5 worm cellular contexts compared by ENCODE assay signal in genomic region chrX:4017576-4018309, ce11.
TF ChIP-seq lines count a peak whose summit lies in the region.

No protein-coding gene starts in this region.

TF ChIP-seq in whole organism, L1 larva, 84 proteins besides CTCF, POLR2A, EP300 and RAD21:
- TF ChIP-seq efl-1 (optimal IDR thresholded peaks at IDR 0.05; lab: Kevin White, UChicago) (no peak), efl-1 (GFP tag; optimal IDR thresholded peaks at IDR 0.05 in 1 of 2; lab: Kevin White, UChicago) (peak in 1 of 2 experiments; percentile 51), fkh-4 (tag; optimal IDR thresholded peaks at IDR 0.05; lab: Kevin White, UChicago; ENCODE audit: borderline replicate concordance) (no peak), nhr-84 (tag; optimal IDR thresholded peaks at IDR 0.05; lab: Kevin White, UChicago) (no peak), elt-2 (tag; optimal IDR thresholded peaks at IDR 0.05; lab: Kevin White, UChicago) (no peak), lin-14 (GFP tag; optimal IDR thresholded peaks at IDR 0.05; lab: Kevin White, UChicago) (peak; percentile 78), ztf-4 (tag; optimal IDR thresholded peaks at IDR 0.05; lab: Kevin White, UChicago) (no peak), nhr-85 (tag; lab: Kevin White, UChicago) (no peak)

TF ChIP-seq in whole organism, L2 larva, 48 proteins besides CTCF, POLR2A, EP300 and RAD21:
- no peak for TF ChIP-seq unc-55 (GFP tag; optimal IDR thresholded peaks at IDR 0.05; lab: Kevin White, UChicago)
- peak; percentile 36 for TF ChIP-seq fos-1 (tag; optimal IDR thresholded peaks at IDR 0.05; lab: Kevin White, UChicago)
- TF ChIP-seq sem-4 (tag; optimal IDR thresholded peaks at IDR 0.05; lab: Kevin White, UChicago): no peak
- no peak for TF ChIP-seq skn-1 (tag; optimal IDR thresholded peaks at IDR 0.05; lab: Kevin White, UChicago)
- no peak for TF ChIP-seq nhr-23 (tag; optimal IDR thresholded peaks at IDR 0.05; lab: Kevin White, UChicago)
- TF ChIP-seq sma-9 (GFP tag; optimal IDR thresholded peaks at IDR 0.05; lab: Kevin White, UChicago): peak; percentile 23
- TF ChIP-seq sma-9 (tag; optimal IDR thresholded peaks at IDR 0.05; lab: Kevin White, UChicago): no peak
- TF ChIP-seq nhr-21 (tag; optimal IDR thresholded peaks at IDR 0.05; lab: Kevin White, UChicago): no peak
- no peak for TF ChIP-seq mbf-1 (tag; optimal IDR thresholded peaks at IDR 0.05; lab: Kevin White, UChicago)
- TF ChIP-seq elt-1 (tag; optimal IDR thresholded peaks at IDR 0.05; lab: Kevin White, UChicago): no peak
TF ChIP-seq in whole organism, L2 larva: peak in this region for 2.

TF ChIP-seq in whole organism, L3 larva, 47 proteins besides CTCF, POLR2A, EP300 and RAD21:
- peak; percentile 19 for TF ChIP-seq lin-39 (tag; optimal IDR thresholded peaks at IDR 0.05; lab: Kevin White, UChicago)
- peak; percentile 20 for TF ChIP-seq pqm-1 (tag; optimal IDR thresholded peaks at IDR 0.05; lab: Kevin White, UChicago)
- TF ChIP-seq elt-2 (tag; optimal IDR thresholded peaks at IDR 0.05; lab: Kevin White, UChicago): peak; percentile 17
- no peak for TF ChIP-seq nhr-77 (tag; optimal IDR thresholded peaks at IDR 0.05; lab: Kevin White, UChicago)
- peak; percentile 26 for TF ChIP-seq hmg-11 (tag; optimal IDR thresholded peaks at IDR 0.05; lab: Kevin White, UChicago)
- TF ChIP-seq ZK546.5 (tag; optimal IDR thresholded peaks at IDR 0.05; lab: Kevin White, UChicago): no peak

TF ChIP-seq in whole organism, L4 larva, 104 proteins besides CTCF, POLR2A, EP300 and RAD21 (continues in another document):
- TF ChIP-seq nhr-25 (tag; optimal IDR thresholded peaks at IDR 0.05; lab: Kevin White, UChicago; ENCODE audit: borderline replicate concordance, insufficient read depth) (no peak), fkh-10 (GFP tag; optimal IDR thresholded peaks at IDR 0.05; lab: Kevin White, UChicago) (no peak), daf-19 (GFP tag; conservative IDR thresholded peaks at IDR 0.05; lab: Robert Waterston, UW) (no peak), ztf-11 (tag; optimal IDR thresholded peaks at IDR 0.05; lab: Kevin White, UChicago) (no peak), zfp-3 (GFP tag; conservative IDR thresholded peaks at IDR 0.05; lab: Robert Waterston, UW) (no peak), ceh-44 (GFP tag; IDR thresholded peaks at IDR 0.05; lab: Robert Waterston, UW) (no peak), Y105C5A.15 (GFP tag; IDR thresholded peaks at IDR 0.05; lab: Robert Waterston, UW) (no peak), daf-16 (GFP tag; optimal IDR thresholded peaks at IDR 0.05; lab: Kevin White, UChicago) (no peak), daf-16 (tag; optimal IDR thresholded peaks at IDR 0.05; lab: Kevin White, UChicago) (peak; percentile 32), lir-3 (tag; optimal IDR thresholded peaks at IDR 0.05; lab: Kevin White, UChicago) (no peak), gei-8 (GFP tag; optimal IDR thresholded peaks at IDR 0.05; lab: Kevin White, UChicago) (no peak), nhr-111 (GFP tag; optimal IDR thresholded peaks at IDR 0.05; lab: Kevin White, UChicago) (no peak), ZK337.2 (GFP tag; IDR thresholded peaks at IDR 0.05; lab: Robert Waterston, UW) (no peak), ctbp-1 (GFP tag; IDR thresholded peaks at IDR 0.05; lab: Robert Waterston, UW) (0 out of 2 replicates have a peak, but pooled peaks have one; percentile 33), egl-43 (GFP tag; IDR thresholded peaks at IDR 0.05; lab: Robert Waterston, UW) (peak; percentile 64; the same call in 1 of the 2 replicates), unc-62 (GFP tag; optimal IDR thresholded peaks at IDR 0.05 in 1 of 2; lab: Kevin White, UChicago) (peak in 1 of 2 experiments; percentile 59), unc-62 (tag; optimal IDR thresholded peaks at IDR 0.05; lab: Kevin White, UChicago) (no peak), nhr-48 (tag; optimal IDR thresholded peaks at IDR 0.05; lab: Kevin White, UChicago) (no peak), F26F4.8 (GFP tag; conservative IDR thresholded peaks at IDR 0.05; lab: Robert Waterston, UW) (no peak), hlh-11 (tag; optimal IDR thresholded peaks at IDR 0.05; lab: Kevin White, UChicago) (peak; percentile 22), hmg-1.1 (GFP tag; IDR thresholded peaks at IDR 0.05; lab: Robert Waterston, UW) (0 out of 2 replicates have a peak, but pooled peaks have one; percentile 36), dve-1 (tag; optimal IDR thresholded peaks at IDR 0.05; lab: Kevin White, UChicago; ENCODE audit: insufficient read depth) (no peak), tag-97 (GFP tag; IDR thresholded peaks at IDR 0.05; lab: Robert Waterston, UW) (no peak), ceh-20 (GFP tag; IDR thresholded peaks at IDR 0.05; lab: Robert Waterston, UW) (no peak), nhr-237 (tag; optimal IDR thresholded peaks at IDR 0.05; lab: Kevin White, UChicago) (no peak), lsy-2 (tag; optimal IDR thresholded peaks at IDR 0.05; lab: Kevin White, UChicago) (no peak), skn-1 (tag; optimal IDR thresholded peaks at IDR 0.05; lab: Kevin White, UChicago) (no peak), rbr-2 (tag; optimal IDR thresholded peaks at IDR 0.05; lab: Kevin White, UChicago) (peak; percentile 32), nhr-76 (tag; optimal IDR thresholded peaks at IDR 0.05; lab: Kevin White, UChicago) (no peak), F49E8.2 (tag; optimal IDR thresholded peaks at IDR 0.05; lab: Kevin White, UChicago; ENCODE audit: borderline replicate concordance) (no peak), nhr-77 (tag; optimal IDR thresholded peaks at IDR 0.05; lab: Kevin White, UChicago) (no peak), dmd-6 (GFP tag; IDR thresholded peaks at IDR 0.05; lab: Robert Waterston, UW) (no peak), pqm-1 (tag; optimal IDR thresholded peaks at IDR 0.05; lab: Kevin White, UChicago) (peak; percentile 15), snpc-4 (tag; optimal IDR thresholded peaks at IDR 0.05; lab: Kevin White, UChicago) (no peak), ztf-7 (tag; optimal IDR thresholded peaks at IDR 0.05; lab: Kevin White, UChicago) (no peak), ces-1 (GFP tag; optimal IDR thresholded peaks at IDR 0.05; lab: Kevin White, UChicago) (no peak)

TF ChIP-seq in whole organism, young adult, 124 proteins besides CTCF, POLR2A, EP300 and RAD21:
- TF ChIP-seq B0261.1 (tag; optimal IDR thresholded peaks at IDR 0.05; lab: Kevin White, UChicago) (no peak), hmg-1.2 (GFP tag; IDR thresholded peaks at IDR 0.05; lab: Robert Waterston, UW) (0 out of 2 replicates have a peak, but pooled peaks have one; percentile 11), zfh-2 (GFP tag; conservative IDR thresholded peaks at IDR 0.05; lab: Robert Waterston, UW) (peak; percentile 66), pbrm-1 (GFP tag; IDR thresholded peaks at IDR 0.05; lab: Robert Waterston, UW) (no peak), ztf-22 (GFP tag; optimal IDR thresholded peaks at IDR 0.05; lab: Kevin White, UChicago) (no peak), him-1 (tag; optimal IDR thresholded peaks at IDR 0.05; lab: Kevin White, UChicago) (no peak), rec-8 (tag; optimal IDR thresholded peaks at IDR 0.05; lab: Kevin White, UChicago) (no peak), hrde-1 (tag; optimal IDR thresholded peaks at IDR 0.05; lab: Kevin White, UChicago; ENCODE audit: borderline replicate concordance) (no peak), nhr-90 (tag; optimal IDR thresholded peaks at IDR 0.05; lab: Kevin White, UChicago) (no peak), nfyb-1 (GFP tag; IDR thresholded peaks at IDR 0.05; lab: Robert Waterston, UW) (0 out of 2 replicates have a peak, but pooled peaks have one; percentile 18), madf-8 (GFP tag; conservative IDR thresholded peaks at IDR 0.05; lab: Robert Waterston, UW) (no peak)
TF ChIP-seq in whole organism, young adult: peak in this region for 3.
